Fruit fly (Drosophila melanogaster): Measurements from ENCODE around the gene CG33270.

DNA sequence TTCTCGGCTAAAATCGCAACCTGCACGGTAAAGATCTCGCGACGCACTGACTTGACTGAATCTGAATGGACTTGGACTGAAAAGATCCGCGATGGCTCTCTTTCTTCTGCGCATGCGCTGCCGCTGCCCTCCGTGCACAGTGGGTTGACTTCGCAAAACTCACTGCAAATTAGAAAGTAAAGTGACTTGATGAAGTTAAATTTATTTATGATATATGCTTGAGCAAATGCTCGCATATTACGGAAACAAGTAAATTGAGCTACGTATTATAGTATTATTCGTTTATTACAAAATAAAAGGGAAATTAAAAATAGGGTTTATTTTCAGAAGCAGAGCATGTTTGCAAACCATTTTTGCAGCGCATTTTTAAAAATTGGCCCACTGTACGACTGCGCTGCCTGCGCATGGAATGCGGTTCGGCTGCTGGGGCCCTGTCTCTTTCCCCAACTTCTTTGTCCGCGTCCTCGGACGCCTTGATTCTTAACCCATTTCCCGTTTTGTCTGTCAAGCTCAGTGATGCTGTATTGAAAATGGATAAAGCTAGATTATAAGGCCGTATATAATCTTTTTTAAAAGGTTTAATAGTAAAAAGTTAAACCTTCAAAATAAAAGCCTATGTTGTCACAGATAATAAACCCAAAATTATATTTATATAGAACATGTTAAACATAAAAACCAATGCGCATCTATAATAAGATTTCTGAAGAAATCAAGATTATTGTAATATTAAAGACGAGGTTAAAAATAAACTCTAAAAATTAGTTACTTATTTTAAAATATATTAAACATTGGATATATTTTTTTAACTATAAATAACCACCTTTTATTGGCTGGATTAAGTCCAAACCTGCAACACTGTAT is 9.5 kb upstream of the CG33270 start, which contains the start of gene rt:
- TF ChIP-seq CG17328 (GFP tag; IDR thresholded peaks at IDR 0.05) = peak; percentile 65
- TF ChIP-seq row (GFP tag; IDR thresholded peaks at IDR 0.05) = peak; percentile 88
- peak; percentile 58 for TF ChIP-seq D19A (tag; optimal IDR thresholded peaks at IDR 0.05)
- no peak for TF ChIP-seq usp (GFP tag; optimal IDR thresholded peaks at IDR 0.05)
- peak; percentile 29 for TF ChIP-seq Max (GFP tag; optimal IDR thresholded peaks at IDR 0.05)
- TF ChIP-seq Dfd (GFP tag; optimal IDR thresholded peaks at IDR 0.05) = no peak
- peak; percentile 53 for TF ChIP-seq dmrt99B (tag; optimal IDR thresholded peaks at IDR 0.05)
- peak; percentile 64 for TF ChIP-seq CG8388 (GFP tag; optimal IDR thresholded peaks at IDR 0.05)
- TF ChIP-seq CG11504 (tag; optimal IDR thresholded peaks at IDR 0.05) = peak; percentile 66
- 0 out of 4 replicates have a peak, but pooled peaks have one; percentile 29 for TF ChIP-seq chinmo (GFP tag; IDR thresholded peaks at IDR 0.05; ENCODE audit: partially characterized antibody)
- no peak for TF ChIP-seq CG31388 (GFP tag; optimal IDR thresholded peaks at IDR 0.05)

Measured in whole organism, embryonic.